Fruit fly (Drosophila melanogaster) whole organism, embryonic: Measurements from ENCODE around the gene RpL35.
A peak's percentile ranks its signal among the peaks of the same experiment; 100 is the strongest.

ENCODE experiments used
- Asciz ChIP-seq: fragments of 200-800 bp; sonication (Bioruptor generic); optimal IDR thresholded peaks from 2 replicates; lab custom pipeline; 2017; ENCODE audit warnings: missing biosample characterization, mild to moderate bottlenecking, missing genetic modification characterization, missing genetic modification reagents
- Bdp1 ChIP-seq: fragments of 200-800 bp; sonication (Bioruptor generic); optimal IDR thresholded peaks from 3 replicates; lab custom pipeline; 2016; ENCODE audit warnings: missing biosample characterization, missing genetic modification characterization
- CG11398 ChIP-seq: fragments of 200-800 bp; sonication (Bioruptor generic); optimal IDR thresholded peaks from 2 replicates; lab custom pipeline; 2016; ENCODE audit warnings: missing biosample characterization, missing genetic modification characterization
- CG12155 ChIP-seq: fragments of 200-800 bp; sonication (Bioruptor generic); optimal IDR thresholded peaks from 3 replicates; lab custom pipeline; 2016; ENCODE audit warnings: missing biosample characterization, missing genetic modification characterization
- CG12942 ChIP-seq: fragments of 200-800 bp; sonication (Bioruptor generic); optimal IDR thresholded peaks from 3 replicates; lab custom pipeline; 2016; ENCODE audit warnings: missing biosample characterization, missing genetic modification characterization
- CG13424 ChIP-seq: fragments of 200-800 bp; sonication (Bioruptor generic); optimal IDR thresholded peaks from 2 replicates; lab custom pipeline; 2019; ENCODE audit warnings: missing biosample characterization, mild to moderate bottlenecking, missing genetic modification characterization, moderate library complexity
- CG15011 ChIP-seq: fragments of 200-800 bp; sonication (Bioruptor generic); optimal IDR thresholded peaks from 3 replicates; lab custom pipeline; 2018; ENCODE audit warnings: missing biosample characterization, mild to moderate bottlenecking, missing genetic modification characterization
- CG1647 ChIP-seq: fragments of 200-800 bp; sonication (Bioruptor generic); optimal IDR thresholded peaks from 3 replicates; lab custom pipeline; 2016; ENCODE audit warnings: missing biosample characterization, missing genetic modification characterization
- CG16815 ChIP-seq: fragments of 200-800 bp; sonication (Bioruptor generic); optimal IDR thresholded peaks from 3 replicates; lab custom pipeline; 2017; ENCODE audit warnings: missing biosample characterization, mild to moderate bottlenecking, missing genetic modification characterization
- CG17612 ChIP-seq: fragments of 200-800 bp; sonication (Bioruptor generic); IDR thresholded peaks from 2 replicates; pipeline ENCODE4 v1.3.6; 2022; ENCODE audit warnings: missing biosample characterization, missing genetic modification characterization
- CG18011 ChIP-seq: fragments of 200-800 bp; sonication (Bioruptor generic); optimal IDR thresholded peaks from 2 replicates; lab custom pipeline; 2017; ENCODE audit warnings: missing biosample characterization, missing genetic modification characterization, mild to moderate bottlenecking, moderate library complexity, missing genotype
- CG2120 ChIP-seq: fragments of 200-800 bp; sonication (Bioruptor generic); optimal IDR thresholded peaks from 3 replicates; lab custom pipeline; 2016; ENCODE audit warnings: missing biosample characterization, missing genetic modification characterization
- CG2129 ChIP-seq: fragments of 200-800 bp; sonication (Bioruptor generic); IDR thresholded peaks from 2 replicates; pipeline ENCODE4 v1.3.6; 2022; ENCODE audit warnings: missing biosample characterization, missing genetic modification characterization; ENCODE audit not compliant: partially characterized antibody
- CG4707 ChIP-seq: fragments of 200-800 bp; sonication (Bioruptor generic); optimal IDR thresholded peaks from 2 replicates; lab custom pipeline; 2018; ENCODE audit warnings: missing biosample characterization, mild to moderate bottlenecking, missing genetic modification characterization, moderate library complexity
- CG5180 ChIP-seq: fragments of 200-800 bp; sonication (Bioruptor generic); optimal IDR thresholded peaks from 3 replicates; lab custom pipeline; 2017; ENCODE audit warnings: missing biosample characterization, missing genetic modification characterization, mild to moderate bottlenecking, moderate library complexity, missing genetic modification reagents
- CG6254 ChIP-seq: fragments of 200-800 bp; sonication (Bioruptor generic); optimal IDR thresholded peaks from 3 replicates; lab custom pipeline; 2017; ENCODE audit warnings: mild to moderate bottlenecking, missing biosample characterization, missing genetic modification reagents, missing genetic modification characterization
- CG6791 ChIP-seq: fragments of 200-800 bp; sonication (Bioruptor generic); IDR thresholded peaks from 3 replicates; pipeline ENCODE4 v1.3.6; 2022; ENCODE audit warnings: missing biosample characterization, missing genetic modification characterization; ENCODE audit not compliant: partially characterized antibody
- CG7271 ChIP-seq: fragments of 200-800 bp; sonication (Bioruptor generic); optimal IDR thresholded peaks from 2 replicates; lab custom pipeline; 2018; ENCODE audit warnings: missing biosample characterization, mild to moderate bottlenecking, missing genetic modification characterization, moderate library complexity
- CG7963 ChIP-seq: fragments of 200-800 bp; sonication (Bioruptor generic); IDR thresholded peaks from 3 replicates; pipeline ENCODE4 v1.3.6; 2022; ENCODE audit warnings: missing biosample characterization, missing genetic modification characterization; ENCODE audit not compliant: partially characterized antibody
- CG8924 ChIP-seq: fragments of 200-800 bp; optimal IDR thresholded peaks from 3 replicates; lab custom pipeline; 2019; ENCODE audit warnings: missing biosample characterization, mild to moderate bottlenecking, missing genetic modification characterization, moderate library complexity
- CG9817 ChIP-seq: fragments of 200-800 bp; sonication (Bioruptor generic); optimal IDR thresholded peaks from 2 replicates; lab custom pipeline; 2018; ENCODE audit warnings: missing biosample characterization, mild to moderate bottlenecking, missing genetic modification characterization, moderate library complexity
- CG9876 ChIP-seq: fragments of 200-800 bp; sonication (Bioruptor generic); optimal IDR thresholded peaks from 2 replicates; lab custom pipeline; 2016; ENCODE audit warnings: missing biosample characterization, missing genetic modification characterization
- CG9932 ChIP-seq: fragments of 200-800 bp; sonication (Bioruptor generic); IDR thresholded peaks from 2 replicates; pipeline ENCODE4 v1.3.6; 2022; ENCODE audit warnings: missing biosample characterization, missing genetic modification characterization
- D ChIP-seq, 2 experiments: fragments of 200-800 bp in 1 of 2; fragments of >200 bp in 1 of 2; sonication (Bioruptor generic) in 1 of 2; optimal IDR thresholded peaks; 2 replicates in 1 of 2; 3 replicates in 1 of 2; lab custom pipeline; 2017; ENCODE audit warnings: mild to moderate bottlenecking in 1 of 2, missing biosample characterization in 1 of 2, missing genetic modification characterization in 1 of 2, missing genetic modification reagents in 1 of 2
- H2.0 ChIP-seq: fragments of 200-800 bp; sonication (Bioruptor generic); IDR thresholded peaks from 2 replicates; pipeline ENCODE4 v1.3.6; 2022; ENCODE audit warnings: missing biosample characterization, missing genetic modification characterization
- HHEX ChIP-seq: fragments of 200-800 bp; sonication (Bioruptor generic); optimal IDR thresholded peaks from 3 replicates; lab custom pipeline; 2017; ENCODE audit warnings: missing biosample characterization, mild to moderate bottlenecking, missing genetic modification characterization, missing genetic modification reagents
- Hmx ChIP-seq: fragments of 200-800 bp; sonication (Bioruptor generic); optimal IDR thresholded peaks from 2 replicates; lab custom pipeline; 2016; ENCODE audit warnings: missing biosample characterization, missing genetic modification characterization
- Mes4 ChIP-seq: fragments of 200-800 bp; sonication (Bioruptor generic); optimal IDR thresholded peaks from 2 replicates; lab custom pipeline; 2016; ENCODE audit warnings: missing biosample characterization, missing genetic modification characterization
- NK7.1 ChIP-seq: fragments of 200-800 bp; sonication (Bioruptor generic); optimal IDR thresholded peaks from 3 replicates; lab custom pipeline; 2016; ENCODE audit warnings: missing biosample characterization, missing genetic modification characterization
- Optix ChIP-seq: fragments of 200-800 bp; sonication (Bioruptor generic); IDR thresholded peaks from 3 replicates; pipeline ENCODE4 v1.3.6; 2022; ENCODE audit warnings: missing biosample characterization, missing genetic modification characterization
- Ptx1 ChIP-seq: fragments of 200-800 bp; sonication (Bioruptor generic); IDR thresholded peaks from 2 replicates; pipeline ENCODE4 v1.3.6; 2022; ENCODE audit warnings: missing biosample characterization, missing genetic modification characterization
- Ssrp ChIP-seq: fragments of 200-800 bp; sonication (Bioruptor generic); optimal IDR thresholded peaks from 2 replicates; lab custom pipeline; 2018; ENCODE audit warnings: missing biosample characterization, mild to moderate bottlenecking, missing genetic modification characterization, moderate library complexity
- Xbp1 ChIP-seq: fragments of 200-800 bp; sonication (Bioruptor generic); optimal IDR thresholded peaks from 3 replicates; lab custom pipeline; 2016; ENCODE audit warnings: missing biosample characterization, mild to moderate bottlenecking, missing genetic modification characterization
- ase ChIP-seq: fragments of 200-800 bp; sonication (Bioruptor generic); IDR thresholded peaks from 3 replicates; pipeline ENCODE4 v1.3.6; 2022; ENCODE audit warnings: missing biosample characterization, missing genetic modification characterization
- disco-r ChIP-seq: fragments of 200-800 bp; sonication (Bioruptor generic); optimal IDR thresholded peaks from 2 replicates; lab custom pipeline; 2016; ENCODE audit warnings: missing biosample characterization, missing genetic modification characterization
- dmrt99B ChIP-seq: fragments of 200-800 bp; sonication (Bioruptor generic); optimal IDR thresholded peaks from 2 replicates; lab custom pipeline; 2018; ENCODE audit warnings: missing biosample characterization, mild to moderate bottlenecking, missing genetic modification characterization, moderate library complexity
- eyg ChIP-seq: fragments of 200-800 bp; sonication (Bioruptor generic); optimal IDR thresholded peaks from 3 replicates; lab custom pipeline; 2016; ENCODE audit warnings: missing biosample characterization, missing genetic modification characterization
- ham ChIP-seq: fragments of 200-800 bp; sonication (Bioruptor generic); IDR thresholded peaks from 2 replicates; pipeline ENCODE4 v1.3.6; 2022; ENCODE audit warnings: missing biosample characterization, missing genetic modification characterization
- her ChIP-seq: fragments of 200-800 bp; sonication (Bioruptor generic); optimal IDR thresholded peaks from 2 replicates; lab custom pipeline; 2016; ENCODE audit warnings: missing biosample characterization, missing genetic modification characterization
- ken ChIP-seq: fragments of 200-800 bp; sonication (Bioruptor generic); IDR thresholded peaks from 3 replicates; pipeline ENCODE4 v1.3.6; 2022; ENCODE audit warnings: missing biosample characterization, missing genetic modification characterization
- lilli ChIP-seq: fragments of 200-800 bp; sonication (Bioruptor generic); optimal IDR thresholded peaks from 3 replicates; lab custom pipeline; 2016; ENCODE audit warnings: missing biosample characterization, missing genetic modification characterization
- luna ChIP-seq: fragments of 200-800 bp; sonication (Bioruptor generic); optimal IDR thresholded peaks from 2 replicates; lab custom pipeline; 2016; ENCODE audit warnings: missing biosample characterization, missing genetic modification characterization
- nom ChIP-seq: fragments of 200-800 bp; sonication (Bioruptor generic); optimal IDR thresholded peaks from 2 replicates; lab custom pipeline; 2017; ENCODE audit warnings: missing biosample characterization, missing genetic modification characterization, mild to moderate bottlenecking, moderate library complexity, missing genetic modification reagents
- pho ChIP-seq: fragments of 200-800 bp; sonication (Bioruptor generic); optimal IDR thresholded peaks from 2 replicates; lab custom pipeline; 2016; ENCODE audit warnings: missing biosample characterization, missing genetic modification characterization
- pnt ChIP-seq: fragments of 200-800 bp; sonication (Bioruptor generic); optimal IDR thresholded peaks from 3 replicates; lab custom pipeline; 2016; ENCODE audit warnings: missing biosample characterization, missing genetic modification characterization
- prd ChIP-seq, 3 experiments: fragments of >200 bp in 2 of 3; fragments of 200-800 bp in 1 of 3; sonication (Bioruptor generic) in 1 of 3; optimal IDR thresholded peaks in 2 of 3; IDR thresholded peaks in 1 of 3; 2 replicates in 2 of 3; 3 replicates in 1 of 3; pipeline versions ENCODE4 v1.3.6 to Lab custom; 2017 to 2022; ENCODE audit warnings: missing biosample characterization in 1 of 3, missing genetic modification characterization in 1 of 3
- sens-2 ChIP-seq: fragments of 200-800 bp; sonication (Bioruptor generic); IDR thresholded peaks from 2 replicates; pipeline ENCODE4 v1.3.6; 2022; ENCODE audit warnings: missing biosample characterization, missing genetic modification characterization
- tgo ChIP-seq: fragments of 200-800 bp; sonication (Bioruptor generic); IDR thresholded peaks from 3 replicates; pipeline ENCODE4 v1.3.6; 2022; ENCODE audit warnings: missing biosample characterization, missing genetic modification characterization
- usp ChIP-seq: fragments of >200 bp; optimal IDR thresholded peaks from 2 replicates; lab custom pipeline; 2017; ENCODE audit warnings: missing biosample characterization, missing genetic modification characterization
- vvl ChIP-seq: fragments of 200-800 bp; sonication (Bioruptor generic); IDR thresholded peaks from 2 replicates; pipeline ENCODE4 v1.3.6; 2022; ENCODE audit warnings: missing biosample characterization, missing genetic modification characterization
- zen ChIP-seq: fragments of 200-800 bp; sonication (Bioruptor generic); optimal IDR thresholded peaks from 3 replicates; lab custom pipeline; 2018; ENCODE audit warnings: missing biosample characterization, mild to moderate bottlenecking, missing genetic modification characterization, moderate library complexity

RpL35 gene

dm6 chrX:5646228-5646627 lies 26.0 kb upstream of the RpL35 start (continued):
- TF ChIP-seq ham: no peak
- no peak for TF ChIP-seq D (optimal IDR thresholded peaks at IDR 0.05; lab: Kevin White, UChicago)
- TF ChIP-seq D (GFP tag; optimal IDR thresholded peaks at IDR 0.05; lab: Kevin White, UChicago): peak; percentile 34
- no peak for TF ChIP-seq CG12155
- TF ChIP-seq CG2120: no peak
- no peak for TF ChIP-seq CG15011 (GFP tag; lab: Kevin White, UChicago)
- no peak for TF ChIP-seq disco-r
- no peak for TF ChIP-seq Optix
- no peak for TF ChIP-seq Hmx (GFP tag; lab: Kevin White, UChicago)
- no peak for TF ChIP-seq CG2129 (GFP tag; lab: Robert Waterston, UW)
- no peak for TF ChIP-seq CG7963 (GFP tag; lab: Robert Waterston, UW)
- TF ChIP-seq H2.0 (GFP tag; lab: Robert Waterston, UW): no peak
- no peak for TF ChIP-seq usp (GFP tag; lab: Kevin White, UChicago)
- TF ChIP-seq pho (GFP tag; lab: Kevin White, UChicago): no peak
- no peak for TF ChIP-seq dmrt99B (tag; lab: Kevin White, UChicago)
- TF ChIP-seq CG1647 (GFP tag; lab: Kevin White, UChicago): no peak
- TF ChIP-seq CG13424 (tag; lab: Kevin White, UChicago): peak; percentile 23
- no peak for TF ChIP-seq ase (GFP tag; lab: Robert Waterston, UW)
- TF ChIP-seq CG9817 (tag; lab: Kevin White, UChicago): no peak
- peak; percentile 8 for TF ChIP-seq CG8924 (tag; lab: Kevin White, UChicago)
- no peak for TF ChIP-seq zen
- peak; percentile 23 for TF ChIP-seq Xbp1 (GFP tag; lab: Kevin White, UChicago)
- TF ChIP-seq Ptx1 (GFP tag; lab: Robert Waterston, UW): no peak
- TF ChIP-seq Ssrp (tag; lab: Kevin White, UChicago): no peak
- no peak for TF ChIP-seq CG17612 (GFP tag; lab: Robert Waterston, UW)
- TF ChIP-seq CG4707: no peak
- TF ChIP-seq pnt (GFP tag; lab: Kevin White, UChicago): no peak
- no peak for TF ChIP-seq Asciz (GFP tag; lab: Kevin White, UChicago)
- no peak for TF ChIP-seq HHEX (GFP tag; lab: Kevin White, UChicago)
- TF ChIP-seq CG6254: no peak
- TF ChIP-seq vvl: peak; percentile 10; the same call in 1 of the 2 replicates
- TF ChIP-seq NK7.1: no peak
- TF ChIP-seq Mes4 (GFP tag; lab: Kevin White, UChicago): no peak
- TF ChIP-seq tgo (GFP tag; lab: Robert Waterston, UW): no peak
- TF ChIP-seq CG5180 (GFP tag; lab: Kevin White, UChicago): no peak
- no peak for TF ChIP-seq lilli (GFP tag; lab: Kevin White, UChicago)
- TF ChIP-seq CG7271 (tag; lab: Kevin White, UChicago): no peak
- TF ChIP-seq nom (GFP tag; lab: Kevin White, UChicago): no peak
- no peak for TF ChIP-seq CG16815 (GFP tag; lab: Kevin White, UChicago)
- TF ChIP-seq luna (GFP tag; lab: Kevin White, UChicago): no peak
- no peak for TF ChIP-seq eyg (GFP tag; lab: Kevin White, UChicago)
- no peak for TF ChIP-seq CG9932
- no peak for TF ChIP-seq CG6791 (GFP tag; lab: Robert Waterston, UW)
- TF ChIP-seq ken (GFP tag; lab: Robert Waterston, UW): no peak
- no peak for TF ChIP-seq CG12942 (GFP tag; lab: Kevin White, UChicago)
- TF ChIP-seq CG11398 (GFP tag; lab: Kevin White, UChicago): no peak
- no peak for TF ChIP-seq sens-2 (GFP tag; lab: Robert Waterston, UW)
- no peak for TF ChIP-seq CG9876 (GFP tag; lab: Kevin White, UChicago)
- TF ChIP-seq prd (optimal IDR thresholded peaks at IDR 0.05; lab: Kevin White, UChicago): no peak
- peak; percentile 18; the same call in 1 of the 3 replicates for TF ChIP-seq prd (GFP tag; IDR thresholded peaks at IDR 0.05; lab: Robert Waterston, UW)
- TF ChIP-seq CG18011 (GFP tag; lab: Kevin White, UChicago): no peak
- no peak for TF ChIP-seq her (GFP tag; lab: Kevin White, UChicago)
- TF ChIP-seq Bdp1 (GFP tag; lab: Kevin White, UChicago): no peak
